Fruit fly (Drosophila melanogaster): ENCODE results near the gene ash2.

ash2 gene

dm6 chr3R:24651044-24651459, 1.1 kb downstream of the ash2 start (continued):
- TF ChIP-seq Dref (GFP tag; IDR thresholded peaks at IDR 0.05) (peak; percentile 52), crp (GFP tag; optimal IDR thresholded peaks at IDR 0.05) (peak in 1 of 2 experiments; percentile 81), HmgZ (tag; optimal IDR thresholded peaks at IDR 0.05) (peak; percentile 7), Awh (GFP tag; IDR thresholded peaks at IDR 0.05) (no peak), Drgx (GFP tag; IDR thresholded peaks at IDR 0.05) (peak; percentile 35; the same call in 1 of the 2 replicates), CG10543 (GFP tag; optimal IDR thresholded peaks at IDR 0.05) (peak; percentile 53), Side (GFP tag; optimal IDR thresholded peaks at IDR 0.05) (no peak), YL-1 (GFP tag; optimal IDR thresholded peaks at IDR 0.05) (peak; percentile 5), unc-4 (GFP tag; IDR thresholded peaks at IDR 0.05; ENCODE audit: partially characterized antibody) (0 out of 2 replicates have a peak, but pooled peaks have one; percentile 28), HHEX (GFP tag; optimal IDR thresholded peaks at IDR 0.05) (no peak), grn (GFP tag; optimal IDR thresholded peaks at IDR 0.05) (no peak), crol (GFP tag; IDR thresholded peaks at IDR 0.05) (peak; percentile 86), CG13287 (GFP tag; IDR thresholded peaks at IDR 0.05; ENCODE audit: partially characterized antibody) (peak; percentile 55), CG9932 (GFP tag; IDR thresholded peaks at IDR 0.05) (peak; percentile 19; the same call in 1 of the 2 replicates), CG2120 (GFP tag; optimal IDR thresholded peaks at IDR 0.05) (peak; percentile 53), CG15514 (GFP tag; optimal IDR thresholded peaks at IDR 0.05) (peak; percentile 60), CG9215 (GFP tag; IDR thresholded peaks at IDR 0.05) (no peak), Oli (tag; optimal IDR thresholded peaks at IDR 0.05) (no peak), BEAF-32 (GFP tag; optimal IDR thresholded peaks at IDR 0.05) (no peak), CG18599 (GFP tag; optimal IDR thresholded peaks at IDR 0.05) (peak; percentile 47), slbo (GFP tag; IDR thresholded peaks at IDR 0.05) (no peak), run (tag; optimal IDR thresholded peaks at IDR 0.05) (no peak), HLHmδ (GFP tag; optimal IDR thresholded peaks at IDR 0.05) (no peak), CG31224 (GFP tag; IDR thresholded peaks at IDR 0.05) (no peak), mam (GFP tag; optimal IDR thresholded peaks at IDR 0.05) (peak; percentile 4), Xrp1 (GFP tag; IDR thresholded peaks at IDR 0.05) (no peak), cg (GFP tag; optimal IDR thresholded peaks at IDR 0.05) (peak; percentile 61), bsh (GFP tag; optimal IDR thresholded peaks at IDR 0.05) (peak in 1 of 2 experiments; percentile 63), NFAT (GFP tag; IDR thresholded peaks at IDR 0.05) (peak; percentile 12; the same call in 1 of the 2 replicates), Chrac-16 (GFP tag; optimal IDR thresholded peaks at IDR 0.05) (no peak), chif (GFP tag; optimal IDR thresholded peaks at IDR 0.05) (no peak), ci (GFP tag; IDR thresholded peaks at IDR 0.05) (no peak), CG10979 (tag; optimal IDR thresholded peaks at IDR 0.05) (no peak), nom (GFP tag; optimal IDR thresholded peaks at IDR 0.05) (peak; percentile 75), Mrtf (GFP tag; IDR thresholded peaks at IDR 0.05) (no peak), CG7271 (tag; optimal IDR thresholded peaks at IDR 0.05) (no peak), Mad (GFP tag; optimal IDR thresholded peaks at IDR 0.05) (no peak), row (GFP tag; IDR thresholded peaks at IDR 0.05) (peak; percentile 63), ssp (GFP tag; IDR thresholded peaks at IDR 0.05) (no peak), Dp (GFP tag; optimal IDR thresholded peaks at IDR 0.05) (peak; percentile 11), Hmr (GFP tag; optimal IDR thresholded peaks at IDR 0.05) (peak; percentile 26), CG6765 (GFP tag; optimal IDR thresholded peaks at IDR 0.05) (peak; percentile 8), CG9876 (GFP tag; optimal IDR thresholded peaks at IDR 0.05) (no peak), CG17385 (GFP tag; optimal IDR thresholded peaks at IDR 0.05) (no peak), CG30431 (GFP tag; optimal IDR thresholded peaks at IDR 0.05) (no peak), hth (optimal IDR thresholded peaks at IDR 0.05) (no peak), B-H2 (GFP tag; optimal IDR thresholded peaks at IDR 0.05) (no peak), lilli (GFP tag; optimal IDR thresholded peaks at IDR 0.05) (peak; percentile 36), Nf-YA (GFP tag; IDR thresholded peaks at IDR 0.05) (no peak), fd64A (GFP tag; optimal IDR thresholded peaks at IDR 0.05) (no peak), ranshi (GFP tag; IDR thresholded peaks at IDR 0.05) (0 out of 2 replicates have a peak, but pooled peaks have one; percentile 16)
